Worm (Caenorhabditis elegans) whole organism, L2 larva: ENCODE results near the gene col-152.

ENCODE experiments used
- C34F6.9 ChIP-seq: fragments of 150-350 bp; optimal IDR thresholded peaks from 2 replicates; lab custom pipeline; 2014; ENCODE audit warnings: missing biosample characterization, missing genetic modification characterization
- F13H6.1 ChIP-seq: sonication (generic microtip); optimal IDR thresholded peaks from 2 replicates; lab custom pipeline; 2016; ENCODE audit warnings: missing genetic modification characterization, missing compliant biosample characterization
- R02D3.7 ChIP-seq: fragments of 150-350 bp; optimal IDR thresholded peaks from 2 replicates; lab custom pipeline; 2014; ENCODE audit warnings: missing biosample characterization, missing genetic modification characterization
- alr-1 ChIP-seq: fragments of 150-350 bp; optimal IDR thresholded peaks from 2 replicates; lab custom pipeline; 2014; ENCODE audit warnings: missing biosample characterization, missing genetic modification characterization
- blmp-1 ChIP-seq: sonication (generic microtip); optimal IDR thresholded peaks from 2 replicates; lab custom pipeline; 2017; ENCODE audit warnings: missing genetic modification characterization, mild to moderate bottlenecking, missing compliant biosample characterization, antibody characterized with exemption, moderate library complexity; ENCODE audit not compliant: insufficient read depth
- crh-2 ChIP-seq: sonication (generic microtip); optimal IDR thresholded peaks from 2 replicates; lab custom pipeline; 2017; ENCODE audit warnings: missing biosample characterization, missing genetic modification characterization
- dmd-4 ChIP-seq: sonication (generic microtip); optimal IDR thresholded peaks from 2 replicates; lab custom pipeline; 2017; ENCODE audit warnings: missing biosample characterization, missing genetic modification characterization
- egl-27 ChIP-seq: sonication (generic microtip); optimal IDR thresholded peaks from 3 replicates; lab custom pipeline; 2017; ENCODE audit warnings: missing biosample characterization, missing genetic modification reagents, missing genetic modification characterization
- fos-1 ChIP-seq: fragments of 150-350 bp; optimal IDR thresholded peaks from 2 replicates; lab custom pipeline; 2014; ENCODE audit warnings: missing biosample characterization, missing genetic modification characterization
- gmeb-1 ChIP-seq: fragments of 150-350 bp; optimal IDR thresholded peaks from 2 replicates; lab custom pipeline; 2014; ENCODE audit warnings: missing biosample characterization, missing genetic modification characterization
- lin-11 ChIP-seq: fragments of 150-350 bp; sonication (generic microtip); optimal IDR thresholded peaks from 2 replicates; lab custom pipeline; 2014; ENCODE audit warnings: missing biosample characterization, missing genetic modification characterization, inconsistent platforms, mixed read lengths
- lin-39 ChIP-seq: fragments of 150-350 bp; optimal IDR thresholded peaks from 2 replicates; lab custom pipeline; 2014; ENCODE audit warnings: missing biosample characterization, missing genetic modification reagents, missing genetic modification characterization
- mbf-1 ChIP-seq: sonication (generic microtip); optimal IDR thresholded peaks from 2 replicates; lab custom pipeline; 2017; ENCODE audit warnings: missing biosample characterization, missing genetic modification characterization
- nhr-10 ChIP-seq: sonication (generic microtip); optimal IDR thresholded peaks from 2 replicates; lab custom pipeline; 2017; ENCODE audit warnings: missing biosample characterization, missing genetic modification characterization
- nhr-11 ChIP-seq: fragments of 150-350 bp; optimal IDR thresholded peaks from 2 replicates; lab custom pipeline; 2014; ENCODE audit warnings: missing biosample characterization, missing genetic modification characterization
- nhr-12 ChIP-seq: fragments of 150-350 bp; optimal IDR thresholded peaks from 2 replicates; lab custom pipeline; 2014; ENCODE audit warnings: missing biosample characterization, missing genetic modification characterization
- nhr-129 ChIP-seq: fragments of 150-350 bp; optimal IDR thresholded peaks from 2 replicates; lab custom pipeline; 2014; ENCODE audit warnings: missing biosample characterization, missing genetic modification characterization
- nhr-21 ChIP-seq: fragments of 150-350 bp; optimal IDR thresholded peaks from 2 replicates; lab custom pipeline; 2014; ENCODE audit warnings: missing biosample characterization, missing genetic modification characterization
- nhr-23 ChIP-seq: fragments of 150-350 bp; optimal IDR thresholded peaks from 2 replicates; lab custom pipeline; 2014; ENCODE audit warnings: missing biosample characterization, missing genetic modification reagents, missing genetic modification characterization
- nhr-237 ChIP-seq: fragments of 150-350 bp; optimal IDR thresholded peaks from 2 replicates; lab custom pipeline; 2014; ENCODE audit warnings: missing biosample characterization, missing genetic modification characterization
- nhr-25 ChIP-seq: fragments of 150-350 bp; sonication (generic microtip); optimal IDR thresholded peaks from 3 replicates; lab custom pipeline; 2014; ENCODE audit warnings: missing biosample characterization, missing genetic modification characterization
- nhr-6 ChIP-seq: fragments of 150-350 bp; optimal IDR thresholded peaks from 2 replicates; lab custom pipeline; 2014; ENCODE audit warnings: missing biosample characterization, missing genetic modification characterization
- sem-4 ChIP-seq: fragments of 150-350 bp; optimal IDR thresholded peaks from 2 replicates; lab custom pipeline; 2014; ENCODE audit warnings: missing biosample characterization, missing genetic modification reagents, missing genetic modification characterization
- skn-1 ChIP-seq: sonication (generic microtip); optimal IDR thresholded peaks from 2 replicates; lab custom pipeline; 2017; ENCODE audit warnings: missing biosample characterization, missing genetic modification characterization
- sma-3 ChIP-seq: sonication (generic microtip); optimal IDR thresholded peaks from 2 replicates; lab custom pipeline; 2016; ENCODE audit warnings: missing genetic modification reagents, missing genetic modification characterization, missing compliant biosample characterization
- sma-9 ChIP-seq, 2 experiments: fragments of 150-350 bp in 1 of 2; sonication (generic microtip) in 1 of 2; optimal IDR thresholded peaks; 2 replicates each; lab custom pipeline; 2014 to 2016; ENCODE audit warnings: missing genetic modification characterization in 2 of 2, mild to moderate bottlenecking in 1 of 2, missing biosample characterization in 1 of 2, missing compliant biosample characterization in 1 of 2, missing genetic modification reagents in 1 of 2, moderate library complexity in 1 of 2
- unc-39 ChIP-seq: fragments of 150-350 bp; optimal IDR thresholded peaks from 2 replicates; lab custom pipeline; 2014; ENCODE audit warnings: missing biosample characterization, missing genetic modification characterization
- unc-55 ChIP-seq: fragments of 150-350 bp; sonication (generic microtip); optimal IDR thresholded peaks from 3 replicates; lab custom pipeline; 2014; ENCODE audit warnings: missing biosample characterization, missing genetic modification reagents, missing genetic modification characterization
- zag-1 ChIP-seq: fragments of 150-350 bp; optimal IDR thresholded peaks from 2 replicates; lab custom pipeline; 2014; ENCODE audit warnings: missing biosample characterization, missing genetic modification characterization
- ztf-11 ChIP-seq: sonication (generic microtip); optimal IDR thresholded peaks from 2 replicates; lab custom pipeline; 2017; ENCODE audit warnings: missing biosample characterization, missing genetic modification characterization
- ztf-4 ChIP-seq: fragments of 150-350 bp; optimal IDR thresholded peaks from 2 replicates; lab custom pipeline; 2014; ENCODE audit warnings: missing biosample characterization, missing genetic modification characterization

col-152 gene

ce11 chrV:10548981-10549380 is 11.7 kb upstream of the col-152 start, which contains the start of gene srd-34:
srd-34 (minus strand) TSS chrV:10549081.
- TF ChIP-seq C34F6.9 (tag; lab: Kevin White, UChicago) (no peak), sem-4 (no peak), crh-2 (tag; lab: Kevin White, UChicago) (no peak), nhr-237 (no peak), ztf-11 (tag; lab: Kevin White, UChicago) (no peak), F13H6.1 (tag; lab: Kevin White, UChicago) (no peak), nhr-10 (tag; lab: Kevin White, UChicago) (no peak), nhr-23 (no peak), lin-39 (tag; lab: Kevin White, UChicago) (no peak), nhr-6 (tag; lab: Kevin White, UChicago) (no peak), nhr-129 (no peak), egl-27 (tag; lab: Kevin White, UChicago) (no peak), dmd-4 (tag; lab: Kevin White, UChicago) (no peak), unc-39 (tag; lab: Kevin White, UChicago) (no peak)

- TF ChIP-seq egl-27 (tag; lab: Kevin White, UChicago) (no peak), nhr-11 (tag; lab: Kevin White, UChicago) (no peak), alr-1 (tag; lab: Kevin White, UChicago) (no peak), sma-3 (GFP tag; lab: Kevin White, UChicago) (no peak), ztf-4 (tag; lab: Kevin White, UChicago) (no peak), fos-1 (no peak), sma-9 (GFP tag; optimal IDR thresholded peaks at IDR 0.05; lab: Kevin White, UChicago) (no peak), sma-9 (tag; optimal IDR thresholded peaks at IDR 0.05; lab: Kevin White, UChicago) (no peak), C34F6.9 (tag; lab: Kevin White, UChicago) (no peak), lin-11 (no peak)
Measured at ce11 chrV:10549717-10550116, 11.0 kb upstream of the col-152 start, which contains the start of gene F32G8.2. F32G8.2 (plus strand) TSS chrV:10550017.

ce11 chrV:10555239-10555638 is 5.5 kb upstream of the col-152 start, which contains the start of gene F32G8.3:
F32G8.3 (minus strand) TSS chrV:10555339.
- TF ChIP-seq lin-11 (no peak), nhr-12 (tag; lab: Kevin White, UChicago) (no peak), nhr-10 (tag; lab: Kevin White, UChicago) (no peak), nhr-129 (no peak), nhr-25 (tag; lab: Kevin White, UChicago) (no peak), ztf-4 (tag; lab: Kevin White, UChicago) (no peak), mbf-1 (tag; lab: Kevin White, UChicago) (no peak), nhr-21 (tag; lab: Kevin White, UChicago) (no peak), skn-1 (tag; lab: Kevin White, UChicago) (no peak), gmeb-1 (tag; lab: Kevin White, UChicago) (no peak), blmp-1 (tag; lab: Kevin White, UChicago) (no peak), sma-9 (GFP tag; optimal IDR thresholded peaks at IDR 0.05; lab: Kevin White, UChicago) (no peak), sma-9 (tag; optimal IDR thresholded peaks at IDR 0.05; lab: Kevin White, UChicago) (no peak), unc-55 (GFP tag; lab: Kevin White, UChicago) (no peak), ztf-11 (tag; lab: Kevin White, UChicago) (no peak), sem-4 (no peak), R02D3.7 (no peak)

ce11 chrV:10556362-10556761 is 4.4 kb upstream of the col-152 start:
- TF ChIP-seq nhr-25 (tag; lab: Kevin White, UChicago) (no peak), sma-3 (GFP tag; lab: Kevin White, UChicago) (peak; percentile 54)
- TF ChIP-seq, all 48 proteins: peak for 1

- peak; percentile 24 for TF ChIP-seq nhr-21 (tag; lab: Kevin White, UChicago)
- TF ChIP-seq crh-2 (tag; lab: Kevin White, UChicago): peak; percentile 1
- TF ChIP-seq blmp-1 (tag; lab: Kevin White, UChicago): peak; percentile 3
- peak; percentile 63 for TF ChIP-seq sma-3 (GFP tag; lab: Kevin White, UChicago)
- no peak for TF ChIP-seq zag-1
- no peak for TF ChIP-seq ztf-11 (tag; lab: Kevin White, UChicago)
- no peak for TF ChIP-seq nhr-10 (tag; lab: Kevin White, UChicago)
- peak; percentile 7 for TF ChIP-seq fos-1
- peak; percentile 43 for TF ChIP-seq sma-9 (GFP tag; optimal IDR thresholded peaks at IDR 0.05; lab: Kevin White, UChicago)
- no peak for TF ChIP-seq sma-9 (tag; optimal IDR thresholded peaks at IDR 0.05; lab: Kevin White, UChicago)
- TF ChIP-seq, all 48 proteins: peak for 6
Measured at ce11 chrV:10557094-10557493, 3.6 kb upstream of the col-152 start.
